Worm (Caenorhabditis elegans): ENCODE results near the gene Y97E10AR.4.

The Y97E10AR.4 gene

DNA sequence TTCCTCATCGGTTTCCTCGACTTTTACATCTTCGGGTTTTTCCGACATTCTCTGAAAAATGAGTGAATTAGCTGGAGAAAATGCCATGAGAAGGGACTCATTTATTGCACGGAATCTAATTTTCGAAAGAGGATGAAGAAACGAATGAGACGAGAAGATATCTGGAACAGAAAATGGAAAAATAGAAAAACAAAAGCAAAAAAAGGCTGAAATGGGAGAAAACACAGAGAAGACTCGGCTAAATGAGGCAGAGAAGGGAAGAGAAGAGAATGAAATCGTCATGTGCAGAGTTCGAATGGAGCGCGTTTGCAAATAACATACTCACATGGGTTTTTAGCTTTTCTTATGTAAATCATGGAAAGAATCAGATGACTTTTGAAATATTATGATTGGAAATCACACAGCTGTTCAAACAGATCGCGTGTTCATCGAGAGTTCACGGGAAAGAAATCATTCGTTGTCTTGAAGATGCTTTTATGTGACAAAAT, 3.9 kb upstream of the Y97E10AR.4 start, which contains the start of gene Y97E10AR.6:
Y97E10AR.6 (minus strand) TSS at position 51 of the 488 bp plus-strand sequence.
- TF ChIP-seq F23B12.7 (tag; optimal IDR thresholded peaks at IDR 0.05; ENCODE audit: insufficient read depth) (no peak), C06A6.2 (GFP tag; conservative IDR thresholded peaks at IDR 0.05) (no peak), lsy-27 (tag; optimal IDR thresholded peaks at IDR 0.05; ENCODE audit: borderline replicate concordance, insufficient read depth) (no peak), snpc-4 (GFP tag; optimal IDR thresholded peaks at IDR 0.05) (no peak), snpc-4 (tag; optimal IDR thresholded peaks at IDR 0.05) (peak in 1 of 4 experiments; percentile 39), rec-8 (tag; optimal IDR thresholded peaks at IDR 0.05) (no peak), madf-10 (tag; optimal IDR thresholded peaks at IDR 0.05) (no peak), ceh-58 (GFP tag; IDR thresholded peaks at IDR 0.05) (no peak), attf-5 (GFP tag; optimal IDR thresholded peaks at IDR 0.05) (peak; percentile 34), unc-62 (GFP tag; optimal IDR thresholded peaks at IDR 0.05) (no peak), hlh-26 (GFP tag; conservative IDR thresholded peaks at IDR 0.05) (no peak), akir-1 (GFP tag; optimal IDR thresholded peaks at IDR 0.05) (no peak), lin-40 (tag; optimal IDR thresholded peaks at IDR 0.05) (no peak), cebp-1 (GFP tag; IDR thresholded peaks at IDR 0.05) (no peak), cebp-1 (tag; optimal IDR thresholded peaks at IDR 0.05) (peak; percentile 9), ceh-27 (GFP tag; optimal IDR thresholded peaks at IDR 0.05) (no peak), nhr-90 (tag; optimal IDR thresholded peaks at IDR 0.05) (no peak), Y56A3A.18 (GFP tag; IDR thresholded peaks at IDR 0.05) (no peak), F33H1.4 (GFP tag; IDR thresholded peaks at IDR 0.05) (no peak), lin-26 (GFP tag; IDR thresholded peaks at IDR 0.05) (no peak), efl-1 (GFP tag; optimal IDR thresholded peaks at IDR 0.05) (no peak), ceh-40 (GFP tag; IDR thresholded peaks at IDR 0.05) (no peak), snpc-3.4 (tag; optimal IDR thresholded peaks at IDR 0.05) (no peak), ztf-6 (GFP tag; IDR thresholded peaks at IDR 0.05) (no peak), ccch-3 (GFP tag; optimal IDR thresholded peaks at IDR 0.05) (no peak), ets-4 (GFP tag; optimal IDR thresholded peaks at IDR 0.05) (no peak), attf-6 (GFP tag; IDR thresholded peaks at IDR 0.05) (no peak), F22D6.2 (tag; optimal IDR thresholded peaks at IDR 0.05) (no peak), C17E4.6 (GFP tag; IDR thresholded peaks at IDR 0.05) (no peak), bed-2 (GFP tag; IDR thresholded peaks at IDR 0.05) (no peak), attf-3 (GFP tag; conservative IDR thresholded peaks at IDR 0.05) (no peak), nhr-27 (tag; optimal IDR thresholded peaks at IDR 0.05) (no peak), ama-1 (optimal IDR thresholded peaks at IDR 0.05) (no peak), ama-1 (GFP tag; optimal IDR thresholded peaks at IDR 0.05) (no peak), xnd-1 (tag; optimal IDR thresholded peaks at IDR 0.05) (no peak), tbx-9 (tag; optimal IDR thresholded peaks at IDR 0.05; ENCODE audit: borderline replicate concordance) (no peak), ztf-26 (tag; optimal IDR thresholded peaks at IDR 0.05) (no peak), somi-1 (GFP tag; optimal IDR thresholded peaks at IDR 0.05) (no peak), snpc-1.3 (tag; optimal IDR thresholded peaks at IDR 0.05; ENCODE audit: insufficient read depth) (no peak), Y79H2A.3 (GFP tag; conservative IDR thresholded peaks at IDR 0.05) (no peak), ekl-4 (GFP tag; IDR thresholded peaks at IDR 0.05) (no peak), nhr-80 (tag; optimal IDR thresholded peaks at IDR 0.05) (peak; percentile 38), mcd-1 (GFP tag; IDR thresholded peaks at IDR 0.05) (peak; percentile 61), tbp1 (GFP tag; optimal IDR thresholded peaks at IDR 0.05) (no peak), nfyb-1 (GFP tag; IDR thresholded peaks at IDR 0.05) (no peak)
